Fruit fly (Drosophila melanogaster) whole organism, larva: ENCODE measurements around the gene CG15473.

Experiments
- noc ChIP-seq: fragments of 200-800 bp; sonication (Bioruptor generic); optimal IDR thresholded peaks from 3 replicates; lab custom pipeline; 2019; ENCODE audit warnings: missing biosample characterization, mild to moderate bottlenecking, missing genetic modification characterization, moderate library complexity

The CG15473 gene

dm6 chrX:4630836-4631235 lies 23.5 kb downstream of the CG15473 start, which contains the start of gene Alms1b:
Alms1b (minus strand) TSS chrX:4630936.
- TF ChIP-seq noc (tag; lab: Kevin White, UChicago): no peak

- no peak for TF ChIP-seq noc (tag; lab: Kevin White, UChicago)
Observed at dm6 chrX:4627160-4627559, 27.1 kb downstream of the CG15473 start.

DNA sequence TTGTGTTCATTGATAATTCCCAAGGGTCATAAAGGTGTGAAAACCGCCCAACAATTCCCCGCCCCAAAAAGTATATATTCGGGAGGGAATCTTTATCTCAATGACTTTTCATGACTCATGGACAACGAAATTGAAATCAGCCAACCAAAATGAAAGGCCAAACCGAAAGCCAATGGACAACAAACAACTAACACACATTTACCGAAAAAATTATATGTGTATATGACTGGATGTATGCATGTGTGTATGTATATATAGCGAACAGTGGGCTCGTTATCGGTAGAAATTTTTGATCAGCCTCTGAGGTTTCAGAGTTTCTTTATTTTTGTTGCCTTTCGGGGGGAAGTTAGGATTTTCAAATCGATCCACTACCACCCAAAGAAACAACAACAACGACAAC lies 35.4 kb downstream of the CG15473 start:
- TF ChIP-seq noc (tag; lab: Kevin White, UChicago): no peak

- no peak for TF ChIP-seq noc (tag; lab: Kevin White, UChicago)
Observed at dm6 chrX:4616865-4617669, 37.2 kb downstream of the CG15473 start, which contains the start of gene peb. peb (plus strand) TSS chrX:4617564.

DNA sequence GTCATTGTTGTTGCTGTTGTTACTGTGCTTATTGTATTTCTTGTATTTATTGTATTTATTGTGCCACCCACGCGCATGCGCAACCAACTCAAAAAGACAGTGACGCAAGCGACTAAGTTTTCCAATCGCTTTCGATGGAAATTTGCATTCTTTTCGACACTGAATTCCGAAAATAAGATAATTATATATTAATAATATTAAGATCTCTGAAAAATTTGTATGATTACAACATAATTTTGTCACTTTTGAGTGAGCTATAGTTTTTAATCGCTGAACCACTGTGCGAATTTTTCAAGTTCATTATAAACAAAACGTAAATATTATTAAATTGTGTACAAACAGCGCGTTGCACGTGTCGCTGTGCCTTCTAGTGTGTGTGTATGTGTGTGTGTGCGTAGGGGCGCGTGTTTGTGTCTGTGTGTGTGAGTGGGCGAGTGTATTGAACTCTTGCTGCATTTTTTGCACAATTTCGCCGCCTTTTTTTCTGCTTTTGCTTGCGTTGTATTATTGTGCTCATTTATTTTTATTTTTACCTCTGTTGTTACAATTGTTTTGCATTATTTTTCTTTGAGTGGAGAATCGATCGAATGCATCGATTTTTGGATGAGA lies 38.5 kb downstream of the CG15473 start:
- no peak for TF ChIP-seq noc (tag; lab: Kevin White, UChicago)

DNA sequence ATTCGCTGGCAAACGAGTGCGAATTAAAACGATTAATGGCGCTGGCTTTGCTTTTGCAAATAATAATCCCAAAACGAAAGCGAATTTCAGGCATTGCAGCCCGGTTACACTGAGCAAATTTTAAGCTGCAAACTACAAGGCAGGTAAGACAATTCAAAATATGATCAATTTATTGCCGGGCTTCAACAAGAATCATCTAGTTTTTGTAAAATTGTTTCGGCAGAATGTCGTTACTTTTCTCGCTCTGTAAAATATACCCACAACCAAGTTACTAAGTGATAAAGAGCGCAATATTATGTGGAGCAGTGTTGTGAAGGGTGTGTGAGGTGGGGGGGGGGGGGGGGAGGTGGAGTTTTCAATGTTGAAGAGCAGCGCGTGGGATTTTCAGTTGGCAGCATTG lies 39.4 kb downstream of the CG15473 start:
- no peak for TF ChIP-seq noc (tag; lab: Kevin White, UChicago)

- TF ChIP-seq noc (tag; lab: Kevin White, UChicago): peak; percentile 65
Observed at dm6 chrX:4614325-4614724, 40.0 kb downstream of the CG15473 start.

DNA sequence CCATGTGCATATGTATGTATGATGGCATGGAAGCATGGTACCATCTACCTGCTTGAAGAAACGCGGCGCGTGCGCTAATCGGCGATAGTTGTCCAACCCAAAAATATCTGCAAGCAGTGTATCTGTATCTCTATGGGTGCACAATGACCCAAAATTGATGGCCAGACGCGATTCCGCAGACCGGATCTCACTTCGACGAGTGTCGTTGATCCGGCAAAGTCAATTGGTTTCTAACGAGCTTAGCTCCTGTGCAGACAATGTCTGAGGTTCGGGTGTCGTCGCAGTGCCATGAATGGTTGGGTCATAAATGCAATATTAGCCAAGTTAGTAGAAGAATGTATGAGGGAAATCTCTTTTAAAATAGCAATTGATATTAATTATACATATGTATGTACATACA lies 40.7 kb downstream of the CG15473 start:
- TF ChIP-seq noc (tag; lab: Kevin White, UChicago): no peak

DNA sequence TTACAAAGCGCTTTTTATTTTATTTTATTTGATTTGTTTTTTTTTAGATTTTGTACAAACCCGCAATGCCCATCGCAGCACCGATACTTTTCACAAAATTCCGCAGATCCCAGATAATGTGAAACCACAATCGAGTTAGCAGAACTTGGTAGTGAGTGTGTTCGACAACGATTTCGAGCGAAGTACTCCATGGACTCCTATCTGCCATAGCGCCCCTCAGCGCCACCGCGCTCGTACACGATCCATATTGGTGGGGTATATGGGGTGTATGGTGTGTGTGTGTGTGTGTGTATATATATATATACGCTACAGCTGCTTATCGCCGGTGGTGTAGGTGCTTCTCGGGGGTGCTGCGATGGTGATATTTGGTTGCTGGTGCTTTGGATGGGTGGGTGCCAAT lies 41.8 kb downstream of the CG15473 start:
- no peak for TF ChIP-seq noc (tag; lab: Kevin White, UChicago)

dm6 chrX:4610481-4610880 lies 43.8 kb downstream of the CG15473 start:
- TF ChIP-seq noc (tag; lab: Kevin White, UChicago): peak; percentile 27

DNA sequence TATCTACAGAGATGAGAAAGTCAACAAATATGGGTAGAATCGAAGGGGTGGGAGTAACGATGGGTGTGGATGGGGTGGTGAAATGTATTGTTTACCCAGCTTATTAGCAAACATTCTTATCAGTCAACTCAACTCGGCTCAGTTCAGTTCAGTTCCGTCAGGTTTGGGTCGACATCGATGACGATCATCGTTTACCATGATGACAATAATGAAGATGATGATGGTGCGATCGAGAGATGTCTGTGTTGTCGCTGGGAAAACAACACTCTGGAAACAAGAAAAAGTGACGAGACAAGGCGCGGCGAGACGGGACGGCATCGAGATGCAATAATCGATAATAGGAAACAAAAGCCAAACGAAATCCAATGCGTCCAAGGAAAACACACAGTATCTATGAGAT lies 44.6 kb downstream of the CG15473 start:
- no peak for TF ChIP-seq noc (tag; lab: Kevin White, UChicago)

- TF ChIP-seq noc (tag; lab: Kevin White, UChicago): no peak
Observed at dm6 chrX:4606447-4606846, 47.9 kb downstream of the CG15473 start.

- no peak for TF ChIP-seq noc (tag; lab: Kevin White, UChicago)
Observed at dm6 chrX:4605313-4605712, 49.0 kb downstream of the CG15473 start.

dm6 chrX:4604553-4604952 lies 49.7 kb downstream of the CG15473 start:
- TF ChIP-seq noc (tag; lab: Kevin White, UChicago): no peak

- peak; percentile 17 for TF ChIP-seq noc (tag; lab: Kevin White, UChicago)
Observed at dm6 chrX:4604107-4604506, 50.2 kb downstream of the CG15473 start.
